Worm (Caenorhabditis elegans): ENCODE data around the gene acs-4.

Gene acs-4

ce11 chrIII:7153747-7154238 lies 13.8 kb upstream of the acs-4 start, which contains the start of gene ogt-1 (continued):
- TF ChIP-seq ceh-88 (GFP tag; IDR thresholded peaks at IDR 0.05), result no peak
- TF ChIP-seq mef-2 (tag; optimal IDR thresholded peaks at IDR 0.05), result peak; percentile 65
- TF ChIP-seq C34B4.2 (tag; optimal IDR thresholded peaks at IDR 0.05), result no peak
- peak; percentile 83 to 91 for TF ChIP-seq efl-1 (optimal IDR thresholded peaks at IDR 0.05)
- peak; percentile 61 to 94 for TF ChIP-seq efl-1 (GFP tag; optimal IDR thresholded peaks at IDR 0.05 in 1 of 2)
- no peak for TF ChIP-seq aha-1 (tag; optimal IDR thresholded peaks at IDR 0.05)
- TF ChIP-seq ztf-11 (tag; optimal IDR thresholded peaks at IDR 0.05), result no peak
- peak; percentile 36 for TF ChIP-seq hpl-2 (GFP tag; optimal IDR thresholded peaks at IDR 0.05)
- TF ChIP-seq egl-13 (tag; optimal IDR thresholded peaks at IDR 0.05), result peak; percentile 32
- no peak for TF ChIP-seq ces-1 (GFP tag; optimal IDR thresholded peaks at IDR 0.05)
- peak; percentile 93 to 98 for TF ChIP-seq egl-27 (tag; optimal IDR thresholded peaks at IDR 0.05)
- peak; percentile 46 for TF ChIP-seq fkh-8 (tag; optimal IDR thresholded peaks at IDR 0.05)
- no peak for TF ChIP-seq ets-5 (GFP tag; IDR thresholded peaks at IDR 0.05)
- peak; percentile 83 for TF ChIP-seq nhr-47 (tag; optimal IDR thresholded peaks at IDR 0.05)
- no peak for TF ChIP-seq alr-1 (tag; optimal IDR thresholded peaks at IDR 0.05; ENCODE audit: borderline replicate concordance)

- TF ChIP-seq pqm-1 (tag; optimal IDR thresholded peaks at IDR 0.05) (no peak), ztf-4 (tag; optimal IDR thresholded peaks at IDR 0.05) (no peak), unc-62 (GFP tag; optimal IDR thresholded peaks at IDR 0.05) (no peak), mep-1 (tag; optimal IDR thresholded peaks at IDR 0.05) (no peak), blmp-1 (tag; optimal IDR thresholded peaks at IDR 0.05) (peak; percentile 3), vab-15 (tag; optimal IDR thresholded peaks at IDR 0.05) (no peak), lin-14 (GFP tag; optimal IDR thresholded peaks at IDR 0.05) (peak; percentile 49), lin-35 (GFP tag; optimal IDR thresholded peaks at IDR 0.05) (no peak), dpl-1 (GFP tag; optimal IDR thresholded peaks at IDR 0.05) (peak in 1 of 3 experiments; percentile 8), nhr-71 (tag; optimal IDR thresholded peaks at IDR 0.05) (peak; percentile 31), nhr-28 (tag; optimal IDR thresholded peaks at IDR 0.05) (no peak), snu-23 (GFP tag; optimal IDR thresholded peaks at IDR 0.05) (peak; percentile 35), tlp-1 (tag; optimal IDR thresholded peaks at IDR 0.05) (no peak)
Measured at ce11 chrIII:7154526-7154925, 13.1 kb upstream of the acs-4 start.

- TF ChIP-seq C16A3.4 (tag; optimal IDR thresholded peaks at IDR 0.05) (peak; percentile 87), dpl-1 (GFP tag; optimal IDR thresholded peaks at IDR 0.05) (peak; percentile 64 to 74 (median 72)), sup-37 (GFP tag; optimal IDR thresholded peaks at IDR 0.05) (peak; percentile 41), nhr-77 (tag; optimal IDR thresholded peaks at IDR 0.05) (peak; percentile 86), ceh-82 (tag; optimal IDR thresholded peaks at IDR 0.05) (peak; percentile 79 to 92 (median 89)), mdl-1 (tag; optimal IDR thresholded peaks at IDR 0.05) (peak; percentile 91 to 99), hlh-4 (tag; optimal IDR thresholded peaks at IDR 0.05) (no peak), fkh-8 (tag; optimal IDR thresholded peaks at IDR 0.05) (peak; percentile 98), nhr-90 (tag; optimal IDR thresholded peaks at IDR 0.05; ENCODE audit: poor library complexity) (peak; percentile 86), nhr-76 (tag; optimal IDR thresholded peaks at IDR 0.05) (no peak), pag-3 (tag; optimal IDR thresholded peaks at IDR 0.05; ENCODE audit: borderline replicate concordance, insufficient read depth) (no peak), nhr-20 (tag; optimal IDR thresholded peaks at IDR 0.05) (peak; percentile 95), mab-9 (GFP tag; IDR thresholded peaks at IDR 0.05) (peak; percentile 82), grh-1 (GFP tag; IDR thresholded peaks at IDR 0.05) (peak; percentile 77), lir-3 (tag; optimal IDR thresholded peaks at IDR 0.05; ENCODE audit: poor library complexity) (peak; percentile 75), ceh-88 (GFP tag; IDR thresholded peaks at IDR 0.05) (peak; percentile 68), efl-1 (optimal IDR thresholded peaks at IDR 0.05) (peak; percentile 87 to 92), efl-1 (GFP tag; optimal IDR thresholded peaks at IDR 0.05 in 1 of 2) (peak; percentile 61 to 97), tlp-1 (tag; optimal IDR thresholded peaks at IDR 0.05) (no peak), alr-1 (tag; optimal IDR thresholded peaks at IDR 0.05; ENCODE audit: borderline replicate concordance) (no peak), nhr-85 (tag) (peak; percentile 97), vab-15 (tag; optimal IDR thresholded peaks at IDR 0.05) (no peak), ceh-8 (GFP tag; optimal IDR thresholded peaks at IDR 0.05) (peak; percentile 82), nhr-12 (tag; optimal IDR thresholded peaks at IDR 0.05) (no peak), zag-1 (tag; optimal IDR thresholded peaks at IDR 0.05) (peak; percentile 79), ceh-63 (GFP tag; optimal IDR thresholded peaks at IDR 0.05) (no peak), pax-3 (tag; optimal IDR thresholded peaks at IDR 0.05) (peak; percentile 82), swsn-7 (tag; optimal IDR thresholded peaks at IDR 0.05) (peak; percentile 94), lin-35 (GFP tag; optimal IDR thresholded peaks at IDR 0.05) (peak; percentile 78 to 83)
Measured at ce11 chrIII:7155631-7156030, 12.0 kb upstream of the acs-4 start.
